Fruit fly (Drosophila melanogaster) whole organism, prepupa: ENCODE data around the gene NimC1.

Source experiments
- Blimp-1 ChIP-seq: fragments of 200-800 bp; sonication (Bioruptor generic); optimal IDR thresholded peaks from 3 replicates; lab custom pipeline; 2017; ENCODE audit warnings: missing biosample characterization, missing genetic modification characterization, mild to moderate bottlenecking, moderate library complexity, missing genetic modification reagents
- CG11294 ChIP-seq: fragments of 200-800 bp; sonication (Bioruptor generic); IDR thresholded peaks from 2 replicates; pipeline ENCODE4 v1.3.6; 2022; ENCODE audit warnings: missing biosample characterization, missing genetic modification characterization
- CG11902 ChIP-seq: fragments of 200-800 bp; sonication (Bioruptor generic); optimal IDR thresholded peaks from 3 replicates; lab custom pipeline; 2016; ENCODE audit warnings: missing biosample characterization, missing genetic modification characterization
- CG15336 ChIP-seq: fragments of 200-800 bp; sonication (Bioruptor generic); IDR thresholded peaks from 2 replicates; pipeline ENCODE4 v1.3.6; 2022; ENCODE audit warnings: missing biosample characterization, missing genetic modification characterization
- CG32006 ChIP-seq: fragments of 200-800 bp; sonication (Bioruptor generic); optimal IDR thresholded peaks from 3 replicates; lab custom pipeline; 2017; ENCODE audit warnings: missing biosample characterization, mild to moderate bottlenecking, missing genetic modification characterization
- CG34406 ChIP-seq: fragments of 200-800 bp; sonication (Bioruptor generic); optimal IDR thresholded peaks from 3 replicates; lab custom pipeline; 2016; ENCODE audit warnings: missing biosample characterization, missing genetic modification characterization
- CG3919 ChIP-seq: fragments of 200-800 bp; sonication (Bioruptor generic); optimal IDR thresholded peaks from 3 replicates; lab custom pipeline; 2016; ENCODE audit warnings: missing biosample characterization, missing genetic modification characterization
- CG6163 ChIP-seq: fragments of 200-800 bp; sonication (Bioruptor generic); IDR thresholded peaks from 3 replicates; pipeline ENCODE4 v1.3.6; 2022; ENCODE audit warnings: missing biosample characterization, missing genetic modification characterization
- CG6276 ChIP-seq: fragments of 200-800 bp; sonication (Bioruptor generic); optimal IDR thresholded peaks from 2 replicates; lab custom pipeline; 2017; ENCODE audit warnings: missing biosample characterization, mild to moderate bottlenecking, missing genetic modification characterization
- CG7368 ChIP-seq: fragments of 200-800 bp; sonication (Bioruptor generic); optimal IDR thresholded peaks from 3 replicates; lab custom pipeline; 2016; ENCODE audit warnings: missing biosample characterization, missing genetic modification characterization
- CG8632 ChIP-seq: fragments of 200-800 bp; sonication (Bioruptor generic); optimal IDR thresholded peaks from 3 replicates; lab custom pipeline; 2016; ENCODE audit warnings: missing biosample characterization, missing genetic modification characterization
- CG9139 ChIP-seq: fragments of 200-800 bp; sonication (Bioruptor generic); optimal IDR thresholded peaks from 3 replicates; lab custom pipeline; 2017; ENCODE audit warnings: missing biosample characterization, mild to moderate bottlenecking, missing genetic modification characterization
- Eip78C ChIP-seq: fragments of 200-800 bp; sonication (Bioruptor generic); peaks from one replicate; lab custom pipeline; 2016; ENCODE audit warnings: missing biosample characterization, missing genetic modification characterization
- Ets96B ChIP-seq: fragments of 200-800 bp; optimal IDR thresholded peaks from 2 replicates; lab custom pipeline; 2019; ENCODE audit warnings: missing biosample characterization, mild to moderate bottlenecking, missing genetic modification characterization, moderate library complexity
- Gug ChIP-seq: fragments of 200-800 bp; sonication (Bioruptor generic); IDR thresholded peaks from 2 replicates; pipeline ENCODE4 v1.3.6; 2022; ENCODE audit warnings: missing biosample characterization, missing genetic modification characterization
- Hr38 ChIP-seq: sonication (Bioruptor generic); optimal IDR thresholded peaks from 2 replicates; lab custom pipeline; 2016; ENCODE audit warnings: missing biosample characterization, missing genetic modification characterization
- Hr4 ChIP-seq: fragments of 200-800 bp; sonication (Bioruptor generic); optimal IDR thresholded peaks from 3 replicates; lab custom pipeline; 2016; ENCODE audit warnings: missing biosample characterization, missing genetic modification characterization
- Lpt ChIP-seq: fragments of 200-800 bp; sonication (Bioruptor generic); optimal IDR thresholded peaks from 3 replicates; lab custom pipeline; 2016; ENCODE audit warnings: missing biosample characterization, missing genetic modification characterization
- Sox102F ChIP-seq: fragments of 200-800 bp; sonication (Bioruptor generic); optimal IDR thresholded peaks from 2 replicates; lab custom pipeline; 2016; ENCODE audit warnings: missing biosample characterization, mild to moderate bottlenecking, missing genetic modification characterization
- Sox15 ChIP-seq: fragments of 200-800 bp; sonication (Bioruptor generic); optimal IDR thresholded peaks from 3 replicates; lab custom pipeline; 2016; ENCODE audit warnings: missing biosample characterization, missing genetic modification characterization
- achi ChIP-seq: fragments of 200-800 bp; sonication (Bioruptor generic); optimal IDR thresholded peaks from 3 replicates; lab custom pipeline; 2016; ENCODE audit warnings: missing biosample characterization, missing genetic modification characterization
- cyc ChIP-seq: fragments of 200-800 bp; sonication (Bioruptor generic); optimal IDR thresholded peaks from 3 replicates; lab custom pipeline; 2016; ENCODE audit warnings: missing biosample characterization, missing genetic modification characterization
- dac ChIP-seq: fragments of 200-800 bp; sonication (Bioruptor generic); optimal IDR thresholded peaks from 2 replicates; lab custom pipeline; 2017; ENCODE audit warnings: missing biosample characterization, mild to moderate bottlenecking, missing genetic modification characterization
- dsx ChIP-seq: fragments of 200-800 bp; optimal IDR thresholded peaks from 3 replicates; lab custom pipeline; 2019; ENCODE audit warnings: missing biosample characterization, mild to moderate bottlenecking, missing genetic modification characterization, moderate library complexity; ENCODE audit not compliant: poor library complexity, severe bottlenecking
- eg ChIP-seq: fragments of 200-800 bp; sonication (Bioruptor generic); IDR thresholded peaks from 3 replicates; pipeline ENCODE4 v1.3.6; 2022; ENCODE audit warnings: missing biosample characterization, missing genetic modification characterization
- esn ChIP-seq: fragments of 200-800 bp; sonication (Bioruptor generic); optimal IDR thresholded peaks from 2 replicates; lab custom pipeline; 2016; ENCODE audit warnings: missing biosample characterization, mild to moderate bottlenecking, missing genetic modification characterization, moderate library complexity
- fd59A ChIP-seq: fragments of 200-800 bp; sonication (Bioruptor generic); optimal IDR thresholded peaks from 2 replicates; lab custom pipeline; 2017; ENCODE audit warnings: missing biosample characterization, mild to moderate bottlenecking, missing genetic modification characterization, missing genetic modification reagents
- fd85E ChIP-seq: fragments of 200-800 bp; sonication (Bioruptor generic); optimal IDR thresholded peaks from 3 replicates; lab custom pipeline; 2016; ENCODE audit warnings: missing biosample characterization, missing genetic modification characterization
- salr ChIP-seq, 2 experiments: fragments of 200-800 bp; sonication (Bioruptor generic); optimal IDR thresholded peaks; 3 replicates each; lab custom pipeline; 2016 to 2018; ENCODE audit warnings: missing biosample characterization in 2 of 2, missing genetic modification characterization in 2 of 2, mild to moderate bottlenecking in 1 of 2
- spab ChIP-seq: fragments of 200-800 bp; sonication (Bioruptor generic); optimal IDR thresholded peaks from 2 replicates; lab custom pipeline; 2017; ENCODE audit warnings: missing biosample characterization, mild to moderate bottlenecking, missing genetic modification characterization, missing genetic modification reagents
- svp ChIP-seq: fragments of 200-800 bp; sonication (Bioruptor generic); peaks from one replicate; lab custom pipeline; 2016; ENCODE audit warnings: missing biosample characterization, missing genetic modification characterization

The NimC1 gene

dm6 chr2L:13998952-13999351, 22.4 kb upstream of the NimC1 start (continued):
- TF ChIP-seq cyc (GFP tag; lab: Kevin White, UChicago): peak; percentile 44
- TF ChIP-seq CG11294 (GFP tag; lab: Robert Waterston, UW): peak; percentile 48; the same call in 1 of the 2 replicates

- TF ChIP-seq svp (GFP tag; lab: Kevin White, UChicago) (peak; percentile 82), spab (GFP tag; lab: Kevin White, UChicago) (no peak)
Observed at dm6 chr2L:13979826-13980225, 3.3 kb upstream of the NimC1 start, which contains the start of gene NimC2. Gene NimC2 (plus strand): TSS chr2L:13980126.

dm6 chr2L:13977073-13977472, 504 bp upstream of the NimC1 start, which contains the start of gene Cyp28a5:
Gene Cyp28a5 (plus strand): TSS chr2L:13977302.
- TF ChIP-seq Eip78C (GFP tag; lab: Kevin White, UChicago) (no peak), fd59A (GFP tag; lab: Kevin White, UChicago) (no peak), esn (GFP tag; lab: Kevin White, UChicago) (no peak), eg (GFP tag; lab: Robert Waterston, UW) (no peak), CG32006 (GFP tag; lab: Kevin White, UChicago) (no peak), CG15336 (no peak), salr (GFP tag; optimal IDR thresholded peaks at IDR 0.05; lab: Kevin White, UChicago) (no peak), CG8632 (GFP tag; lab: Kevin White, UChicago) (no peak), dac (GFP tag; lab: Kevin White, UChicago) (no peak), CG34406 (GFP tag; lab: Kevin White, UChicago) (no peak), CG11902 (GFP tag; lab: Kevin White, UChicago) (no peak), CG3919 (GFP tag; lab: Kevin White, UChicago) (no peak), CG9139 (GFP tag; lab: Kevin White, UChicago) (no peak), Sox102F (GFP tag; lab: Kevin White, UChicago) (no peak), Hr38 (GFP tag; lab: Kevin White, UChicago) (no peak), Sox15 (GFP tag; lab: Kevin White, UChicago) (no peak), CG7368 (GFP tag; lab: Kevin White, UChicago) (no peak)

dm6 chr2L:13972847-13973246, 3.7 kb downstream of the NimC1 start, which contains the start of gene He:
Gene He (minus strand): TSS chr2L:13972947.
- no peak for TF ChIP-seq eg (GFP tag; lab: Robert Waterston, UW)
- TF ChIP-seq Lpt (GFP tag; lab: Kevin White, UChicago): no peak
- no peak for TF ChIP-seq spab (GFP tag; lab: Kevin White, UChicago)
- TF ChIP-seq CG15336: no peak
- no peak for TF ChIP-seq Gug (GFP tag; lab: Robert Waterston, UW)
- no peak for TF ChIP-seq CG3919 (GFP tag; lab: Kevin White, UChicago)
- TF ChIP-seq CG6163 (GFP tag; lab: Robert Waterston, UW): no peak
- TF ChIP-seq esn (GFP tag; lab: Kevin White, UChicago): no peak
- TF ChIP-seq CG9139 (GFP tag; lab: Kevin White, UChicago): no peak
- no peak for TF ChIP-seq CG6276
- TF ChIP-seq Blimp-1 (GFP tag; lab: Kevin White, UChicago): no peak
- TF ChIP-seq Hr4 (GFP tag; lab: Kevin White, UChicago): no peak
- TF ChIP-seq CG11902 (GFP tag; lab: Kevin White, UChicago): no peak
- no peak for TF ChIP-seq achi (GFP tag; lab: Kevin White, UChicago)
- no peak for TF ChIP-seq dsx (GFP tag; lab: Kevin White, UChicago)
- no peak for TF ChIP-seq CG8632 (GFP tag; lab: Kevin White, UChicago)
- no peak for TF ChIP-seq Sox15 (GFP tag; lab: Kevin White, UChicago)
- no peak for TF ChIP-seq Ets96B (tag; lab: Kevin White, UChicago)
- no peak for TF ChIP-seq dac (GFP tag; lab: Kevin White, UChicago)

- TF ChIP-seq svp (GFP tag; lab: Kevin White, UChicago) (peak; percentile 64), fd85E (GFP tag; lab: Kevin White, UChicago) (no peak)
Observed at dm6 chr2L:13969876-13970275, 6.7 kb downstream of the NimC1 start, which contains the start of the genes NimB4 and NimB5. Gene NimB4 (minus strand): TSS chr2L:13969976. Gene NimB5 (plus strand): TSS chr2L:13970177.
